Worm (Caenorhabditis elegans) whole organism, midembryonic: ENCODE data around the gene his-69.
"Not testable (repeated sequence)": the region's sequence is repeated elsewhere in the genome, so short reads cannot be mapped to it uniquely, and the experiment has no call there.

Source experiments
- flt-1 ChIP-seq: fragments of 200-800 bp; sonication (Bioruptor generic); IDR thresholded peaks from 2 replicates; pipeline ENCODE4 v1.3.6; 2022; ENCODE audit warnings: missing genetic modification characterization, missing compliant biosample characterization
- klf-2 ChIP-seq: fragments of 200-800 bp; sonication (Bioruptor generic); conservative IDR thresholded peaks from 2 replicates; pipeline ENCODE4 v1.3.6; 2022; ENCODE audit warnings: missing genetic modification reagents, missing genetic modification characterization, missing compliant biosample characterization
- ref-1 ChIP-seq: fragments of 200-800 bp; sonication (Bioruptor generic); conservative IDR thresholded peaks from 2 replicates; pipeline ENCODE4 v1.3.6; 2022; ENCODE audit warnings: missing genetic modification reagents, missing genetic modification characterization, missing compliant biosample characterization
- tab-1 ChIP-seq: fragments of 200-800 bp; sonication (Bioruptor generic); IDR thresholded peaks from 2 replicates; pipeline ENCODE4 v1.3.6; 2022; ENCODE audit warnings: missing genetic modification characterization, missing compliant biosample characterization
- ztf-29 ChIP-seq: fragments of 200-800 bp; sonication (Bioruptor generic); IDR thresholded peaks from 2 replicates; pipeline ENCODE4 v1.3.6; 2022; ENCODE audit warnings: missing genetic modification reagents, missing genetic modification characterization, missing compliant biosample characterization

- TF ChIP-seq flt-1, tab-1, klf-2, ref-1 (GFP tag; lab: Robert Waterston, UW): not testable (repeated sequence)
- TF ChIP-seq ztf-29 (GFP tag; lab: Robert Waterston, UW): peak; percentile 5; the same call in 1 of the 2 replicates
Measured at ce11 chrIII:4060856-4061383, 2.4 kb upstream of the his-69 start.
